Worm (Caenorhabditis elegans): ENCODE data around the gene cisd-3.1.

ce11 chrIII:4504934-4505484 is 37.7 kb upstream of the cisd-3.1 start:
- no peak for TF ChIP-seq aly-2 (tag; optimal IDR thresholded peaks at IDR 0.05)
- no peak for TF ChIP-seq ceh-16 (tag; optimal IDR thresholded peaks at IDR 0.05)
- no peak for TF ChIP-seq pha-4 (tag; optimal IDR thresholded peaks at IDR 0.05)
- no peak for TF ChIP-seq lsy-12 (tag; optimal IDR thresholded peaks at IDR 0.05)
- TF ChIP-seq ceh-82 (tag; optimal IDR thresholded peaks at IDR 0.05): no peak
- TF ChIP-seq nhr-11 (tag; optimal IDR thresholded peaks at IDR 0.05): no peak
- TF ChIP-seq fos-1 (tag; optimal IDR thresholded peaks at IDR 0.05): no peak
- TF ChIP-seq jun-1 (tag; optimal IDR thresholded peaks at IDR 0.05): no peak
- TF ChIP-seq nhr-28 (tag; optimal IDR thresholded peaks at IDR 0.05): no peak
- no peak for TF ChIP-seq fkh-10 (GFP tag; optimal IDR thresholded peaks at IDR 0.05)
- no peak for TF ChIP-seq pqm-1 (tag; optimal IDR thresholded peaks at IDR 0.05)
- TF ChIP-seq nhr-77 (tag; optimal IDR thresholded peaks at IDR 0.05): no peak

All from whole organism, L3 larva.